Worm (Caenorhabditis elegans) whole organism, midembryonic: ENCODE measurements around the gene str-153.

Experiments used
- T22C8.4 ChIP-seq: fragments of 200-800 bp; sonication (Bioruptor generic); IDR thresholded peaks from 2 replicates; pipeline ENCODE4 v1.3.6; 2022; ENCODE audit warnings: missing genetic modification characterization, missing compliant biosample characterization
- cog-1 ChIP-seq: sonication (generic microtip); optimal IDR thresholded peaks from 2 replicates; lab custom pipeline; 2016; ENCODE audit warnings: missing genetic modification characterization, missing compliant biosample characterization
- flt-1 ChIP-seq: fragments of 200-800 bp; sonication (Bioruptor generic); IDR thresholded peaks from 2 replicates; pipeline ENCODE4 v1.3.6; 2022; ENCODE audit warnings: missing genetic modification characterization, missing compliant biosample characterization
- klf-2 ChIP-seq: fragments of 200-800 bp; sonication (Bioruptor generic); conservative IDR thresholded peaks from 2 replicates; pipeline ENCODE4 v1.3.6; 2022; ENCODE audit warnings: missing genetic modification reagents, missing genetic modification characterization, missing compliant biosample characterization
- ref-1 ChIP-seq: fragments of 200-800 bp; sonication (Bioruptor generic); conservative IDR thresholded peaks from 2 replicates; pipeline ENCODE4 v1.3.6; 2022; ENCODE audit warnings: missing genetic modification reagents, missing genetic modification characterization, missing compliant biosample characterization
- tab-1 ChIP-seq: fragments of 200-800 bp; sonication (Bioruptor generic); IDR thresholded peaks from 2 replicates; pipeline ENCODE4 v1.3.6; 2022; ENCODE audit warnings: missing genetic modification characterization, missing compliant biosample characterization
- ztf-23 ChIP-seq: fragments of 200-800 bp; sonication (Bioruptor generic); IDR thresholded peaks from 2 replicates; pipeline ENCODE4 v1.3.6; 2022; ENCODE audit warnings: missing genetic modification reagents, missing genetic modification characterization, missing compliant biosample characterization
- ztf-29 ChIP-seq: fragments of 200-800 bp; sonication (Bioruptor generic); IDR thresholded peaks from 2 replicates; pipeline ENCODE4 v1.3.6; 2022; ENCODE audit warnings: missing genetic modification reagents, missing genetic modification characterization, missing compliant biosample characterization

DNA sequence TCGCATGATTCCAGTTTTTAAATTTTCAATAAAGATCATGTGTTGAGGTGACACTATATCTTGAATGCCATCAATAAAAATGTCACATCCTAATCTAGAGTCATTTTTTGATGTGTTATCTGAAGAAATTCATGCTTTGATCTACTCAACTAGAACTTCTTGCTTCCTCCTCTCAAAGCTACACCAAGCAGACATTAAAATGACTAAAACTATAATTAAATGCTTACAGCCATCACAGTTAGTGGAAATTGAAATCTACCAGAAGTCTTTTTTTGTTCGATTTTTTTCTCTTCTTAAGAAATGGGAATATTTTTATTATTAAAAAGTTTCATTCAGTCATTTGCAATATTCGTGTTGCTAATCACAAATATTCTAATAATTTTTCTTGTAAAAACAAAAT lies 16.4 kb upstream of the str-153 start, which contains the start of gene str-158:
- TF ChIP-seq ref-1, result no peak
- TF ChIP-seq tab-1 (GFP tag; lab: Robert Waterston, UW), result no peak
- TF ChIP-seq flt-1 (GFP tag; lab: Robert Waterston, UW), result no peak
- TF ChIP-seq ztf-23 (GFP tag; lab: Robert Waterston, UW), result no peak
- no peak for TF ChIP-seq T22C8.4 (GFP tag; lab: Robert Waterston, UW)
- TF ChIP-seq ztf-29 (GFP tag; lab: Robert Waterston, UW), result no peak
- no peak for TF ChIP-seq klf-2 (GFP tag; lab: Robert Waterston, UW)
- TF ChIP-seq cog-1, result no peak
